Worm (Caenorhabditis elegans) whole organism, L3 larva: ENCODE measurements around the gene Y51B9A.6.
"Not testable (repeated sequence)": the region's sequence is repeated elsewhere in the genome, so short reads cannot be mapped to it uniquely, and the experiment has no call there.

Source experiments
- R02D3.7 ChIP-seq: fragments of 150-350 bp; optimal IDR thresholded peaks from 2 replicates; lab custom pipeline; 2014; ENCODE audit warnings: missing biosample characterization, missing genetic modification characterization
- ZK546.5 ChIP-seq: sonication (generic microtip); optimal IDR thresholded peaks from 2 replicates; lab custom pipeline; 2017; ENCODE audit warnings: missing biosample characterization, missing genetic modification characterization
- ama-1 ChIP-seq: fragments of 150-350 bp; optimal IDR thresholded peaks from 2 replicates; lab custom pipeline; 2018
- ceh-16 ChIP-seq: sonication (generic microtip); optimal IDR thresholded peaks from 2 replicates; lab custom pipeline; 2017; ENCODE audit warnings: missing biosample characterization, missing genetic modification characterization
- ceh-82 ChIP-seq: fragments of 150-350 bp; optimal IDR thresholded peaks from 2 replicates; lab custom pipeline; 2014; ENCODE audit warnings: missing biosample characterization, missing genetic modification characterization
- ceh-9 ChIP-seq: sonication (generic microtip); optimal IDR thresholded peaks from 2 replicates; lab custom pipeline; 2018; ENCODE audit warnings: missing biosample characterization, missing genetic modification characterization
- daf-12 ChIP-seq: fragments of 150-350 bp; optimal IDR thresholded peaks from 2 replicates; lab custom pipeline; 2014; ENCODE audit warnings: missing biosample characterization, missing genetic modification reagents, missing genetic modification characterization
- egl-5 ChIP-seq: fragments of 150-350 bp; optimal IDR thresholded peaks from 2 replicates; lab custom pipeline; 2017; ENCODE audit warnings: missing biosample characterization, missing genetic modification reagents, missing genetic modification characterization, inconsistent platforms
- fkh-2 ChIP-seq: fragments of 150-350 bp; optimal IDR thresholded peaks from 2 replicates; lab custom pipeline; 2014; ENCODE audit warnings: missing biosample characterization, missing genetic modification reagents, missing genetic modification characterization
- fos-1 ChIP-seq: fragments of 150-350 bp; optimal IDR thresholded peaks from 2 replicates; lab custom pipeline; 2014; ENCODE audit warnings: missing biosample characterization, missing genetic modification characterization
- hmg-11 ChIP-seq: sonication (generic microtip); optimal IDR thresholded peaks from 2 replicates; lab custom pipeline; 2016; ENCODE audit warnings: missing genetic modification characterization, missing compliant biosample characterization
- jun-1 ChIP-seq: fragments of 150-350 bp; optimal IDR thresholded peaks from 2 replicates; lab custom pipeline; 2014; ENCODE audit warnings: missing biosample characterization, missing genetic modification reagents, missing genetic modification characterization
- lin-15B ChIP-seq: fragments of 150-350 bp; optimal IDR thresholded peaks from 2 replicates; lab custom pipeline; 2014; ENCODE audit warnings: missing biosample characterization, missing genetic modification characterization
- lsy-12 ChIP-seq: sonication (generic microtip); optimal IDR thresholded peaks from 2 replicates; lab custom pipeline; 2016; ENCODE audit warnings: mild to moderate bottlenecking, missing genetic modification characterization, missing compliant biosample characterization
- mml-1 ChIP-seq: fragments of 150-350 bp; sonication (generic microtip); optimal IDR thresholded peaks from 3 replicates; lab custom pipeline; 2014; ENCODE audit warnings: missing biosample characterization, missing genetic modification characterization
- nhr-12 ChIP-seq: fragments of 150-350 bp; optimal IDR thresholded peaks from 2 replicates; lab custom pipeline; 2014; ENCODE audit warnings: missing biosample characterization, missing genetic modification characterization
- nhr-23 ChIP-seq: fragments of 150-350 bp; optimal IDR thresholded peaks from 2 replicates; lab custom pipeline; 2014; ENCODE audit warnings: missing biosample characterization, missing genetic modification reagents, missing genetic modification characterization
- nhr-237 ChIP-seq: fragments of 150-350 bp; optimal IDR thresholded peaks from 2 replicates; lab custom pipeline; 2014; ENCODE audit warnings: missing biosample characterization, missing genetic modification characterization
- nhr-25 ChIP-seq: sonication (generic microtip); optimal IDR thresholded peaks from 2 replicates; lab custom pipeline; 2017; ENCODE audit warnings: missing biosample characterization, missing genetic modification characterization
- nhr-43 ChIP-seq: sonication (generic microtip); optimal IDR thresholded peaks from 2 replicates; lab custom pipeline; 2016; ENCODE audit warnings: mild to moderate bottlenecking, missing genetic modification characterization, missing compliant biosample characterization; ENCODE audit not compliant: poor library complexity, severe bottlenecking
- nhr-67 ChIP-seq: fragments of 150-350 bp; optimal IDR thresholded peaks from 2 replicates; lab custom pipeline; 2014; ENCODE audit warnings: missing biosample characterization, missing genetic modification characterization
- nhr-77 ChIP-seq: fragments of 150-350 bp; optimal IDR thresholded peaks from 2 replicates; lab custom pipeline; 2014; ENCODE audit warnings: missing biosample characterization, missing genetic modification characterization
- pqm-1 ChIP-seq: fragments of 150-350 bp; optimal IDR thresholded peaks from 2 replicates; lab custom pipeline; 2017; ENCODE audit warnings: missing biosample characterization, missing genetic modification characterization, inconsistent platforms
- sea-2 ChIP-seq: fragments of 150-350 bp; sonication (generic microtip); optimal IDR thresholded peaks from 4 replicates; lab custom pipeline; 2014; ENCODE audit warnings: missing biosample characterization, missing genetic modification reagents, missing genetic modification characterization
- skn-1 ChIP-seq: fragments of 150-350 bp; optimal IDR thresholded peaks from 2 replicates; lab custom pipeline; 2014; ENCODE audit warnings: missing biosample characterization, missing genetic modification characterization
- snpc-4 ChIP-seq: fragments of 150-350 bp; optimal IDR thresholded peaks from 2 replicates; lab custom pipeline; 2014; ENCODE audit warnings: missing biosample characterization, missing genetic modification characterization
- tbx-2 ChIP-seq: sonication (generic microtip); optimal IDR thresholded peaks from 2 replicates; lab custom pipeline; 2016; ENCODE audit warnings: mild to moderate bottlenecking, missing genetic modification characterization, missing compliant biosample characterization
- unc-39 ChIP-seq: sonication (generic microtip); optimal IDR thresholded peaks from 4 replicates; lab custom pipeline; 2017; ENCODE audit warnings: missing biosample characterization, missing genetic modification characterization
- ztf-11 ChIP-seq: fragments of 150-350 bp; optimal IDR thresholded peaks from 2 replicates; lab custom pipeline; 2014; ENCODE audit warnings: missing biosample characterization, missing genetic modification characterization

Gene Y51B9A.6

ce11 chrII:9403087-9403486, at the start of gene Y51B9A.6:
Gene Y51B9A.6, minus strand, starts transcription at chrII:9403187.
- no peak for TF ChIP-seq ceh-16 (tag; lab: Kevin White, UChicago)
- no peak for TF ChIP-seq hmg-11 (tag; lab: Kevin White, UChicago)
- no peak for TF ChIP-seq ztf-11 (tag; lab: Kevin White, UChicago)
- no peak for TF ChIP-seq fkh-2 (tag; lab: Kevin White, UChicago)
- no peak for TF ChIP-seq lin-15B (tag; lab: Kevin White, UChicago)
- no peak for TF ChIP-seq nhr-237
- TF ChIP-seq fos-1 (tag; lab: Kevin White, UChicago) = no peak
- no peak for TF ChIP-seq lsy-12
- no peak for TF ChIP-seq nhr-67 (tag; lab: Kevin White, UChicago)
- TF ChIP-seq ZK546.5 (tag; lab: Kevin White, UChicago) = no peak
- no peak for TF ChIP-seq daf-12
- TF ChIP-seq mml-1 (tag; lab: Kevin White, UChicago) = no peak
- TF ChIP-seq, all 47 proteins: peak for 0

ce11 chrII:9452172-9452571, 49.2 kb upstream of the Y51B9A.6 start, which contains the start of gene R09D1.12:
Gene R09D1.12, minus strand, starts transcription at chrII:9452272.
- TF ChIP-seq ztf-11 (tag; lab: Kevin White, UChicago); mml-1 (tag; lab: Kevin White, UChicago); ceh-9: not testable (repeated sequence)

- TF ChIP-seq lsy-12 (no peak), ztf-11 (tag; lab: Kevin White, UChicago) (no peak), fos-1 (tag; lab: Kevin White, UChicago) (no peak), egl-5 (tag; lab: Kevin White, UChicago) (no peak), ama-1 (no peak), tbx-2 (tag; lab: Kevin White, UChicago) (no peak), R02D3.7 (tag; lab: Kevin White, UChicago) (no peak)
Measured at ce11 chrII:9447965-9448364, 45.0 kb upstream of the Y51B9A.6 start, which contains the start of gene chil-18. Gene chil-18, plus strand, starts transcription at chrII:9448265.

DNA sequence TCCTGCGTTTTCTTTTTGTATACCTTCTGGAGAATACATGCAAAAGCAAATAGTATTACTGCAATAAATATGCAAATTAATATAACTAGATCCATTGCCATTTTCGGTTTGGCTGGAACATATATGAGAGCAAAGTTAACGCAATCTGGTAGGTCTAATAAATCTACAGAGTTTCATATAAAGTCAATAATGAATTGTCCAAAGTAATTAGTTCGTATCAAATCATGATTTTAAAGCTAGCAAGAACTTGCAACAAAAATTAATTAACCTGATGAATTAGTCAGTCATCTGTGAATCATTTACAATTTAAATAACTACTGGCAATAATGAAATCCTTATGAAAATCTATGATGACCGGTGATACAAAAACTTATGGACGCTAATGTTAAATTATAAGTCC, 42.4 kb upstream of the Y51B9A.6 start, which contains the start of gene R09D1.13:
R09D1.13 (minus strand) TSS at position 101 of the 400 bp plus-strand sequence.
- TF ChIP-seq nhr-77 (no peak), skn-1 (tag; lab: Kevin White, UChicago) (no peak)
- TF ChIP-seq, all 47 proteins: peak for 0

- TF ChIP-seq nhr-77 (no peak), nhr-23 (tag; lab: Kevin White, UChicago) (no peak), ZK546.5 (tag; lab: Kevin White, UChicago) (no peak), nhr-12 (no peak), snpc-4 (tag; lab: Kevin White, UChicago) (no peak), mml-1 (tag; lab: Kevin White, UChicago) (no peak), nhr-67 (tag; lab: Kevin White, UChicago) (no peak), tbx-2 (tag; lab: Kevin White, UChicago) (no peak), sea-2 (GFP tag; lab: Kevin White, UChicago) (no peak), unc-39 (tag; lab: Kevin White, UChicago) (no peak), nhr-237 (no peak), hmg-11 (tag; lab: Kevin White, UChicago) (no peak), egl-5 (tag; lab: Kevin White, UChicago) (no peak)
Measured at ce11 chrII:9443522-9443921, 40.5 kb upstream of the Y51B9A.6 start, which contains the start of gene chil-15. Gene chil-15, minus strand, starts transcription at chrII:9443622.

- TF ChIP-seq nhr-23 (tag; lab: Kevin White, UChicago) = no peak
- no peak for TF ChIP-seq nhr-43 (tag; lab: Kevin White, UChicago)
- no peak for TF ChIP-seq nhr-25 (tag; lab: Kevin White, UChicago)
- no peak for TF ChIP-seq snpc-4 (tag; lab: Kevin White, UChicago)
- no peak for TF ChIP-seq lin-15B (tag; lab: Kevin White, UChicago)
- no peak for TF ChIP-seq lsy-12
- TF ChIP-seq ceh-9 = no peak
- TF ChIP-seq ceh-16 (tag; lab: Kevin White, UChicago) = no peak
- no peak for TF ChIP-seq sea-2 (GFP tag; lab: Kevin White, UChicago)
- TF ChIP-seq unc-39 (tag; lab: Kevin White, UChicago) = no peak
- no peak for TF ChIP-seq hmg-11 (tag; lab: Kevin White, UChicago)
- TF ChIP-seq ceh-82 (tag; lab: Kevin White, UChicago) = no peak
- no peak for TF ChIP-seq jun-1
- no peak for TF ChIP-seq nhr-77
- TF ChIP-seq pqm-1 (tag; lab: Kevin White, UChicago) = no peak
Measured at ce11 chrII:9441838-9442237, 38.9 kb upstream of the Y51B9A.6 start, which contains the start of gene chil-16. Gene chil-16, minus strand, starts transcription at chrII:9441938.
